Worm (Caenorhabditis elegans) whole organism, L4 larva: ENCODE data around the gene spp-16.

Experiments used
- F10B5.3 ChIP-seq: sonication (generic microtip); optimal IDR thresholded peaks from 2 replicates; lab custom pipeline; 2016; ENCODE audit warnings: mild to moderate bottlenecking, missing genetic modification characterization, missing compliant biosample characterization
- F26F4.8 ChIP-seq: fragments of 200-800 bp; sonication (Bioruptor generic); conservative IDR thresholded peaks from 2 replicates; pipeline ENCODE4 v1.3.6; 2022; ENCODE audit warnings: missing genetic modification characterization, missing compliant biosample characterization
- F37D6.2 ChIP-seq: sonication (generic microtip); optimal IDR thresholded peaks from 2 replicates; lab custom pipeline; 2016; ENCODE audit warnings: mild to moderate bottlenecking, missing genetic modification characterization, missing compliant biosample characterization
- F49E8.2 ChIP-seq: sonication (generic microtip); optimal IDR thresholded peaks from 2 replicates; lab custom pipeline; 2016; ENCODE audit warnings: missing compliant biosample characterization, mild to moderate bottlenecking, missing genetic modification characterization, borderline replicate concordance
- T26A8.4 ChIP-seq: fragments of 200-800 bp; sonication (Bioruptor generic); IDR thresholded peaks from 2 replicates; pipeline ENCODE4 v1.3.6; 2022; ENCODE audit warnings: missing genetic modification characterization, missing compliant biosample characterization
- Y105C5A.15 ChIP-seq: fragments of 200-800 bp; sonication (Bioruptor generic); IDR thresholded peaks from 2 replicates; pipeline ENCODE4 v1.3.6; 2022; ENCODE audit warnings: missing genetic modification characterization, missing compliant biosample characterization
- Y75B8A.6 ChIP-seq: fragments of 200-800 bp; sonication (Bioruptor generic); IDR thresholded peaks from 2 replicates; pipeline ENCODE4 v1.3.6; 2022; ENCODE audit warnings: missing genetic modification reagents, missing genetic modification characterization, missing compliant biosample characterization
- aha-1 ChIP-seq: fragments of 150-350 bp; peaks from one replicate; lab custom pipeline; 2014; ENCODE audit warnings: missing biosample characterization, missing genetic modification characterization
- arid-1 ChIP-seq: fragments of 200-800 bp; sonication (Bioruptor generic); conservative IDR thresholded peaks from 2 replicates; pipeline ENCODE4 v1.3.6; 2022; ENCODE audit warnings: missing genetic modification reagents, missing genetic modification characterization, missing compliant biosample characterization
- attf-4 ChIP-seq: sonication (generic microtip); optimal IDR thresholded peaks from 3 replicates; lab custom pipeline; 2017; ENCODE audit warnings: missing biosample characterization, missing genetic modification characterization
- ceh-32 ChIP-seq: sonication (generic microtip); optimal IDR thresholded peaks from 2 replicates; lab custom pipeline; 2016; ENCODE audit warnings: mild to moderate bottlenecking, missing genetic modification characterization, missing compliant biosample characterization; ENCODE audit not compliant: poor library complexity
- ceh-44 ChIP-seq: fragments of 200-800 bp; sonication (Bioruptor generic); IDR thresholded peaks from 2 replicates; pipeline ENCODE4 v1.3.6; 2022; ENCODE audit warnings: missing genetic modification reagents, missing genetic modification characterization, missing compliant biosample characterization
- ceh-82 ChIP-seq: sonication (generic microtip); optimal IDR thresholded peaks from 2 replicates; lab custom pipeline; 2017; ENCODE audit warnings: missing biosample characterization, missing genetic modification characterization
- ces-1 ChIP-seq: fragments of 150-350 bp; sonication (generic microtip); optimal IDR thresholded peaks from 4 replicates; lab custom pipeline; 2014; ENCODE audit warnings: missing biosample characterization, missing genetic modification reagents, missing genetic modification characterization
- daf-16 ChIP-seq, 3 experiments: sonication (generic microtip); optimal IDR thresholded peaks; 2 replicates each; lab custom pipeline; 2016 to 2017; ENCODE audit warnings: missing genetic modification characterization in 3 of 3, missing genetic modification reagents in 3 of 3, mild to moderate bottlenecking in 2 of 3, missing compliant biosample characterization in 2 of 3, missing biosample characterization in 1 of 3, moderate library complexity in 1 of 3
- dpl-1 ChIP-seq: fragments of 150-350 bp; optimal IDR thresholded peaks from 2 replicates; lab custom pipeline; 2014; ENCODE audit warnings: missing biosample characterization, missing genetic modification reagents, missing genetic modification characterization
- duxl-1 ChIP-seq: sonication (generic microtip); optimal IDR thresholded peaks from 2 replicates; lab custom pipeline; 2016; ENCODE audit warnings: mild to moderate bottlenecking, missing genetic modification characterization, moderate library complexity, missing compliant biosample characterization; ENCODE audit not compliant: poor library complexity
- dve-1 ChIP-seq: sonication (generic microtip); optimal IDR thresholded peaks from 2 replicates; lab custom pipeline; 2017; ENCODE audit warnings: antibody characterized with exemption, mild to moderate bottlenecking, missing genetic modification characterization, missing compliant biosample characterization; ENCODE audit not compliant: insufficient read depth
- egl-27 ChIP-seq: sonication (generic microtip); optimal IDR thresholded peaks from 3 replicates; lab custom pipeline; 2017; ENCODE audit warnings: missing biosample characterization, missing genetic modification reagents, missing genetic modification characterization
- fkh-10 ChIP-seq: fragments of 150-350 bp; optimal IDR thresholded peaks from 2 replicates; lab custom pipeline; 2014; ENCODE audit warnings: missing biosample characterization, missing genetic modification reagents, missing genetic modification characterization
- gei-8 ChIP-seq: fragments of 200-800 bp; sonication (Bioruptor generic); optimal IDR thresholded peaks from 2 replicates; lab custom pipeline; 2018; ENCODE audit warnings: mild to moderate bottlenecking, missing genetic modification characterization, missing compliant biosample characterization
- hif-1 ChIP-seq, 2 experiments: sonication (generic microtip); optimal IDR thresholded peaks; 2 replicates each; lab custom pipeline; 2016 to 2017; ENCODE audit warnings: missing compliant biosample characterization in 2 of 2, missing genetic modification characterization in 2 of 2, missing genetic modification reagents in 2 of 2, missing genotype in 2 of 2, mild to moderate bottlenecking in 1 of 2
- hlh-11 ChIP-seq: fragments of 200-800 bp; sonication (Bioruptor generic); optimal IDR thresholded peaks from 2 replicates; lab custom pipeline; 2018; ENCODE audit warnings: mild to moderate bottlenecking, missing genetic modification characterization, missing compliant biosample characterization
- lsy-2 ChIP-seq, 2 experiments: fragments of 150-350 bp in 1 of 2; sonication (generic microtip) in 1 of 2; optimal IDR thresholded peaks; 2 replicates each; lab custom pipeline; 2014 to 2017; ENCODE audit warnings: missing biosample characterization in 2 of 2, missing genetic modification characterization in 2 of 2
- mdl-1 ChIP-seq, 2 experiments: fragments of 150-350 bp in 1 of 2; sonication (generic microtip) in 1 of 2; optimal IDR thresholded peaks; 2 replicates each; lab custom pipeline; 2014 to 2017; ENCODE audit warnings: missing biosample characterization in 2 of 2, missing genetic modification characterization in 2 of 2
- mep-1 ChIP-seq: fragments of 150-350 bp; sonication (generic microtip); optimal IDR thresholded peaks from 3 replicates; lab custom pipeline; 2014; ENCODE audit warnings: missing biosample characterization, missing genetic modification characterization
- nhr-10 ChIP-seq: fragments of 150-350 bp; optimal IDR thresholded peaks from 2 replicates; lab custom pipeline; 2014; ENCODE audit warnings: missing biosample characterization, missing genetic modification characterization
- nhr-28 ChIP-seq: fragments of 150-350 bp; optimal IDR thresholded peaks from 2 replicates; lab custom pipeline; 2014; ENCODE audit warnings: missing biosample characterization, missing genetic modification characterization
- nhr-41 ChIP-seq: fragments of 200-800 bp; sonication (Bioruptor generic); IDR thresholded peaks from 2 replicates; pipeline ENCODE4 v1.3.6; 2022; ENCODE audit warnings: missing genetic modification reagents, missing genetic modification characterization, missing compliant biosample characterization
- nhr-42 ChIP-seq: fragments of 200-800 bp; sonication (Bioruptor generic); IDR thresholded peaks from 2 replicates; pipeline ENCODE4 v1.3.6; 2022; ENCODE audit warnings: missing genetic modification characterization, missing compliant biosample characterization
- nhr-48 ChIP-seq: sonication (generic microtip); optimal IDR thresholded peaks from 2 replicates; lab custom pipeline; 2016; ENCODE audit warnings: mild to moderate bottlenecking, missing genetic modification characterization, missing compliant biosample characterization
- nhr-6 ChIP-seq: fragments of 150-350 bp; optimal IDR thresholded peaks from 2 replicates; lab custom pipeline; 2014; ENCODE audit warnings: missing biosample characterization, missing genetic modification characterization
- pha-4 ChIP-seq, 2 experiments: fragments of 150-350 bp in 1 of 2; fragments of 200-800 bp in 1 of 2; sonication (Bioruptor generic) in 1 of 2; IDR thresholded peaks in 1 of 2; optimal IDR thresholded peaks in 1 of 2; 2 replicates each; pipeline versions ENCODE4 v1.3.6 to Lab custom; 2014 to 2022; ENCODE audit warnings: missing genetic modification characterization in 2 of 2, missing genetic modification reagents in 2 of 2, missing biosample characterization in 1 of 2, missing compliant biosample characterization in 1 of 2
- php-3 ChIP-seq: fragments of 200-800 bp; sonication (Bioruptor generic); IDR thresholded peaks from 2 replicates; pipeline ENCODE4 v1.3.6; 2022; ENCODE audit warnings: missing genetic modification reagents, missing genetic modification characterization, missing compliant biosample characterization
- skn-1 ChIP-seq: fragments of 150-350 bp; optimal IDR thresholded peaks from 2 replicates; lab custom pipeline; 2014; ENCODE audit warnings: missing biosample characterization, missing genetic modification characterization
- unc-39 ChIP-seq: sonication (generic microtip); optimal IDR thresholded peaks from 2 replicates; lab custom pipeline; 2017; ENCODE audit warnings: missing biosample characterization, missing genetic modification characterization
- unc-62 ChIP-seq, 3 experiments: fragments of 150-350 bp in 1 of 3; sonication (generic microtip); optimal IDR thresholded peaks in 2 of 3; peaks in 1 of 3; 1 replicate in 1 of 3; 2 replicates in 2 of 3; lab custom pipeline; 2014 to 2017; ENCODE audit warnings: missing biosample characterization in 3 of 3, missing genetic modification characterization in 3 of 3, missing genetic modification reagents in 3 of 3, missing genotype in 1 of 3
- vab-7 ChIP-seq: fragments of 200-800 bp; sonication (Bioruptor generic); IDR thresholded peaks from 2 replicates; pipeline ENCODE4 v1.3.6; 2022; ENCODE audit warnings: missing genetic modification reagents, missing genetic modification characterization, missing compliant biosample characterization
- zag-1 ChIP-seq: fragments of 150-350 bp; optimal IDR thresholded peaks from 2 replicates; lab custom pipeline; 2014; ENCODE audit warnings: missing biosample characterization, missing genetic modification characterization
- zfp-2 ChIP-seq: sonication (generic microtip); optimal IDR thresholded peaks from 2 replicates; lab custom pipeline; 2016; ENCODE audit warnings: mild to moderate bottlenecking, missing genetic modification characterization, missing compliant biosample characterization
- zip-2 ChIP-seq: fragments of 150-350 bp; optimal IDR thresholded peaks from 2 replicates; lab custom pipeline; 2014; ENCODE audit warnings: missing biosample characterization, missing genetic modification characterization
- ztf-11 ChIP-seq: fragments of 150-350 bp; optimal IDR thresholded peaks from 2 replicates; lab custom pipeline; 2014; ENCODE audit warnings: missing biosample characterization, missing genetic modification characterization

spp-16 gene

DNA sequence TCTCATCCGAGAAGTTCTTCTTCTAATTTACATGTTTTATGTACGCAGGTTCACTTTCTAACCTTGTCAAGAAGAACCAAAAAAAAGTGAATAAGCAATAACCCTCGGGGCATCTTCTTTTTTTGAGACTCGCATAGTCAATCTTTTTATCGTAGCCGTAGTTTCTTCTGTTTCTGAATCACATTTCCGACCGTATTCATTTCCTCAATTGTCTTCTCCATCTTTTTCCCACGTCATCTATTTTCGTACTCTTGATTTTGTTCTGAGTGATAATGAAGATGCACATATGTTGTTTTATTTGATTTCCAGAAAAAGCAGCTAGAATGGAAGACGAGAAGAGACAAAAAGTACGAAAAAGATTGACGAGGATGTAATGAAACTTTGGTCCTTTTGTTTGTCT lies 43.8 kb upstream of the spp-16 start:
- TF ChIP-seq lsy-2 (tag; optimal IDR thresholded peaks at IDR 0.05; lab: Kevin White, UChicago), result peak in 1 of 2 experiments; percentile 9
- peak; percentile 70 for TF ChIP-seq fkh-10 (GFP tag; lab: Kevin White, UChicago)
- no peak for TF ChIP-seq unc-39 (tag; lab: Kevin White, UChicago)
- peak; percentile 32 for TF ChIP-seq ces-1 (GFP tag; lab: Kevin White, UChicago)
- TF ChIP-seq, all 104 proteins: peak for 3

DNA sequence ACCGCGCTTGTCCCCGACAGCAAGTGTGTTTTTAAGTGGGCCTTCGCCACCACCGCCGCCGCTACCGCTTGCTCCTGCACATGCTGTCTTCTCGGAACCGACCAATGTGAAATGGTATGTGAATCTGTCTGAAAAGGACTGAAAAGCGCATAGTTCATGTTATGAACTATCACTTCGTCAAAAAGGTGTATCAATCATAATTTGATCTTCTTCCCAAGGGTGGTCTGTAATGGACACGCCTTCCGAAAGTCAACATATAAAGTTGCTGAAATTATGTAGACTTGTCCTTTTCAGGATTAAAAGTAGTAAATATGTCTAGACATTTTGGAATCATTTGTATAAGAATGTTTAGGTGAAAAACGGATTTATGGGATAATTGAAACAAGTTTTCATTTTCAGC lies 41.1 kb upstream of the spp-16 start, which contains the start of gene zip-9:
Gene zip-9 (plus strand): TSS at position 301 of the 400 bp plus-strand sequence.
- TF ChIP-seq ceh-82, result no peak
- 0 out of 2 replicates have a peak, but pooled peaks have one; percentile 18 for TF ChIP-seq Y75B8A.6

DNA sequence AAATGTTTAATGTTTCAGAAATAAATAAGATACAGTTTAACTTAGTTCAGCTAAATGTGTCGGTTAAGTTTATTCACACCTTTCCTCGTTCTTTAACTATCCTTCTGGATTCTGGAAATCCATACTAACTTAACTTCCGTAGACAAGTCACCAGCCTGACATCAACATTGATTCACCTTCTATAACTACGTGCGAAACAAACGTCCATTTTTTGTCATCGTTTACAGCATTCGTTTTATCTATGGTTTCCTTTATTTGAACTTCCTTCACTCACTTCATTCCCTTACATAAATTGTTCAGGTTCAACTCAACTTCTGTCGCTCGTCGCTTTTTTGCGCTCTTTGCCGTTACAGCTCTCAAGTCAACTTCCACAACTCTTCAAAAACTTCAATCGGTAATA lies 40.0 kb upstream of the spp-16 start, which contains the start of gene F17C11.26:
Gene F17C11.26 (plus strand): TSS at position 301 of the 400 bp plus-strand sequence.
- TF ChIP-seq zfp-2 (tag; lab: Kevin White, UChicago), result no peak
- TF ChIP-seq ztf-11 (tag; lab: Kevin White, UChicago), result no peak

DNA sequence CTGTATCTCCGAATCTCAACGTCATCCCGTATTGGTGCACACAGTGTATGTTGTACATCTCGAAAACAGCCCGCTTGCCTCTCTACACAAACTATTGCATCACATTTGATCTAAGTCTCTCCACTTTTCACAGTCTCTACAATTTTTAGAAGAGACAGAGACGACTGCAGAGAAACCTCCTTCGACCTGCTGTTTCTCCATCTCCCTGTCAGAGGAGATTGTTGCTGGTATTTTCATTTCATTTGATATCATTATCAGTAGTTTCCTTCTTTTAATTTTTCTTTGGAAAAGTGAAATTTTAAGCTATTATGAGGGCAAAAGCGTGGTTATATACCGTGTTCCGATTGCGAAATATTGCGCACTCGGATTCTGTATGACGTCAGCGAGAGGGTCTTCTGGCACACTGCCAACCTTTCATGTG lies 39.5 kb upstream of the spp-16 start:
- TF ChIP-seq zag-1 (tag; lab: Kevin White, UChicago), result no peak
- TF ChIP-seq php-3, result no peak
- no peak for TF ChIP-seq Y105C5A.15 (GFP tag; lab: Robert Waterston, UW)
- TF ChIP-seq ceh-32 (tag; lab: Kevin White, UChicago), result no peak
- TF ChIP-seq duxl-1 (tag; lab: Kevin White, UChicago), result no peak
- TF ChIP-seq ces-1 (GFP tag; lab: Kevin White, UChicago), result no peak
- TF ChIP-seq F49E8.2 (tag; lab: Kevin White, UChicago), result no peak
- peak in 1 of 2 experiments; percentile 96 for TF ChIP-seq unc-62 (GFP tag; optimal IDR thresholded peaks at IDR 0.05 in 1 of 2; lab: Kevin White, UChicago)
- no peak for TF ChIP-seq unc-62 (tag; optimal IDR thresholded peaks at IDR 0.05; lab: Kevin White, UChicago)
- TF ChIP-seq nhr-10 (tag; lab: Kevin White, UChicago), result peak; percentile 71
- TF ChIP-seq aha-1 (tag; lab: Kevin White, UChicago), result peak; percentile 49
- TF ChIP-seq egl-27 (tag; lab: Kevin White, UChicago), result no peak
- TF ChIP-seq vab-7 (GFP tag; lab: Robert Waterston, UW), result no peak
- TF ChIP-seq skn-1 (tag; lab: Kevin White, UChicago), result no peak
- TF ChIP-seq attf-4 (tag; lab: Kevin White, UChicago), result no peak
- no peak for TF ChIP-seq F26F4.8
- no peak for TF ChIP-seq gei-8 (GFP tag; lab: Kevin White, UChicago)
- peak; percentile 65 for TF ChIP-seq mep-1 (tag; lab: Kevin White, UChicago)
- peak; percentile 89 for TF ChIP-seq nhr-48 (tag; lab: Kevin White, UChicago)
- 0 out of 2 replicates have a peak, but pooled peaks have one; percentile 31 for TF ChIP-seq nhr-41 (GFP tag; lab: Robert Waterston, UW)
- peak; percentile 96 for TF ChIP-seq zip-2 (tag; lab: Kevin White, UChicago)
- TF ChIP-seq zfp-2 (tag; lab: Kevin White, UChicago), result no peak
- TF ChIP-seq mdl-1 (tag; optimal IDR thresholded peaks at IDR 0.05; lab: Kevin White, UChicago), result peak; percentile 70 to 72
- TF ChIP-seq pha-4 (GFP tag; IDR thresholded peaks at IDR 0.05; lab: Robert Waterston, UW), result peak; percentile 82
- TF ChIP-seq pha-4 (tag; optimal IDR thresholded peaks at IDR 0.05; lab: Kevin White, UChicago), result no peak
- TF ChIP-seq hlh-11 (tag; lab: Kevin White, UChicago), result peak; percentile 95
- peak in 1 of 2 experiments; percentile 51 for TF ChIP-seq hif-1 (tag; optimal IDR thresholded peaks at IDR 0.05; lab: Kevin White, UChicago)
- TF ChIP-seq F10B5.3, result no peak
- TF ChIP-seq fkh-10 (GFP tag; lab: Kevin White, UChicago), result no peak
- TF ChIP-seq daf-16 (GFP tag; optimal IDR thresholded peaks at IDR 0.05; lab: Kevin White, UChicago), result no peak
- peak; percentile 93 for TF ChIP-seq daf-16 (tag; optimal IDR thresholded peaks at IDR 0.05; lab: Kevin White, UChicago)
- peak; percentile 36 for TF ChIP-seq dpl-1 (GFP tag; lab: Kevin White, UChicago)
- peak; percentile 95 for TF ChIP-seq nhr-28 (tag; lab: Kevin White, UChicago)
- TF ChIP-seq nhr-42 (GFP tag; lab: Robert Waterston, UW), result no peak
- no peak for TF ChIP-seq ceh-44 (GFP tag; lab: Robert Waterston, UW)
- TF ChIP-seq T26A8.4 (GFP tag; lab: Robert Waterston, UW), result peak; percentile 77; the same call in 1 of the 2 replicates
- peak in 1 of 2 experiments; percentile 73 for TF ChIP-seq lsy-2 (tag; optimal IDR thresholded peaks at IDR 0.05; lab: Kevin White, UChicago)
- TF ChIP-seq nhr-6 (tag; lab: Kevin White, UChicago), result peak; percentile 8
- no peak for TF ChIP-seq Y75B8A.6
- peak; percentile 88 for TF ChIP-seq dve-1
- TF ChIP-seq F37D6.2 (tag; lab: Kevin White, UChicago), result peak; percentile 33
- 0 out of 2 replicates have a peak, but pooled peaks have one; percentile 10 for TF ChIP-seq arid-1 (GFP tag; lab: Robert Waterston, UW)
